Fruit fly (Drosophila melanogaster) whole organism, embryonic: ENCODE data around the gene CG42822.

ENCODE experiments used
- Sin3A ChIP-seq: fragments of >200 bp; optimal IDR thresholded peaks from 2 replicates; lab custom pipeline; 2018
- Tbp ChIP-seq: fragments of >200 bp; optimal IDR thresholded peaks from 2 replicates; lab custom pipeline; 2018; ENCODE audit warnings: missing biosample characterization, missing genetic modification characterization
- en ChIP-seq: fragments of 200-800 bp; sonication (Bioruptor generic); optimal IDR thresholded peaks from 2 replicates; lab custom pipeline; 2016; ENCODE audit warnings: missing biosample characterization, missing genetic modification characterization
- gro ChIP-seq: fragments of 200-800 bp; sonication (Bioruptor generic); optimal IDR thresholded peaks from 2 replicates; lab custom pipeline; 2016; ENCODE audit warnings: missing biosample characterization, missing genetic modification characterization

DNA sequence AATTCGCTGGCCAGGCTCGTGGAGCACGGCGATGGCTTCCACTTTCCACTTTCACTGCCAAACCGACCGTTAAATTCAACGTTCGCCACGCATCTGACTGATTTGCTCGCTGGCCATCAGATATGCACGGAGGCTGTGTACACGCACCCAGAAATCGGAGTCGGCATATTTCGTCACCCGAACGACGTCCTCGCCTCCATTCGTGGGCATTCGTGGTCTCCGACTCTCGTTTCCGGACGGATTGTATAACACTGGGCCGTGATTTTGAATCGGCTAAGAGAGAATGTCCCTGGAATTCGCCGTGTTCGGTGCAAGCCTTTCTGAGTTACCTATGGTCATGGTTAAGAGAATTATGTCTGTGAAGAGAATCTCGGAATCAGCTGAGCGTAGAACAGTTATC, 47.7 kb upstream of the CG42822 start, which contains the start of gene beat-IIa:
- TF ChIP-seq Sin3A (no peak), Tbp (no peak), gro (GFP tag; lab: Kevin White, UChicago) (no peak), en (GFP tag; lab: Kevin White, UChicago) (no peak)
